Worm (Caenorhabditis elegans) whole organism, L4/young adult: ENCODE data around the gene C35A11.4.

Experiments used
- W03F9.2 ChIP-seq: fragments of 150-350 bp; optimal IDR thresholded peaks from 2 replicates; lab custom pipeline; 2014; ENCODE audit warnings: missing biosample characterization, missing genetic modification characterization
- dao-5 ChIP-seq: sonication (generic microtip); optimal IDR thresholded peaks from 2 replicates; lab custom pipeline; 2016; ENCODE audit warnings: missing genotype, missing genetic modification characterization, moderate library complexity, missing compliant biosample characterization
- him-1 ChIP-seq: sonication (generic microtip); optimal IDR thresholded peaks from 2 replicates; lab custom pipeline; 2016; ENCODE audit warnings: missing genotype, missing genetic modification reagents, missing genetic modification characterization, missing compliant biosample characterization

C35A11.4 gene

DNA sequence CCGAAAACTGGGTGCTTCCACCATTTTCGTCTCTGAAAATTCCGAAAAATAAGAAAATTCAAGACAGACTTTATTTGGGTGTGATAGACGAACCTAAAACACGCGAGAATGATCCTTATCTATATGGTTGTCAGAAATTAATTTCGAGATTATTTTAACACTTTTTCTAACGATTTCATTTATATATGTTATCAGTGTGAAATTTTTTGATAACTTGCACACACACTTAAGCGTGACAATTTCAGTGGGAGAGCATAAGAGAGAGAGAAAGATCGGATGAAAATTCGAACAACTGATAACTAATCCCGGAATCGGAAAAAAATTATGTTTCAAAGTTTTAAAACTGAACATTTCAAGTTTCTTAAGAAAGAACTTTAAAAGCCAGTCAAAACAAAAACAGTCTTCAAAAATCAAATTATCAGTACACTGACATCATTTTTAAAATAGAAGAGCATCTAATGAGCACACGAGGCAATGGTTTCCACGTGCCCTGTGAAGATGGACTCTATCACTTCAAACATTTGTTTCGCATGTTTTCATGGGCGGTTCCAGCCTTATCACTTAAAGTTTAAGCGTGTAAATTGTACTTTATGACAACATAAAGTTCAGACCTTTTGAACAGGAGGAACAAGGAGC is at the start of gene C35A11.4:
Gene C35A11.4, minus strand, starts transcription at position 156 of the 636 bp plus-strand sequence.
- TF ChIP-seq dao-5 (tag; lab: Kevin White, UChicago) (no peak), him-1 (tag; lab: Kevin White, UChicago) (no peak), W03F9.2 (tag; lab: Kevin White, UChicago) (no peak)

DNA sequence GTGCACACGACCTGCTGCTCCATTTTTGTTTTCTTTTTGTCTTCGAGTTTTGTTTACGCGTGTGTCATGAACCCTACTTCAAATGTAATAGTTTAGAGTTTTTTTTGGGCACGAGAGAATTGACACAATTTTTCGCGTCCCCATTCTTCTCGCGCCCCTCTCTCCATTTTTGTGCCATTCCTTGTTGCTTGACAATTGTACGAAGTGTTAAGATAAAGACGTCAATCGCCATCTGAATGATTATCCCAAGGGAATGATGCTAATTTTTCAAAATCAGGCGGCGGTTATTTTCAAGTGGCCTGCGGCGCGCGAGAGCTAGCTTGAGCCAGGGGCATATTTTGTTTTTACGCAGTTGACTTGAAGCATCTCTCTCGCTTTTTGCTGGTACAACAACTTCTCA is 49.4 kb upstream of the C35A11.4 start:
- no peak for TF ChIP-seq dao-5 (tag; lab: Kevin White, UChicago)
- no peak for TF ChIP-seq W03F9.2 (tag; lab: Kevin White, UChicago)
- no peak for TF ChIP-seq him-1 (tag; lab: Kevin White, UChicago)

DNA sequence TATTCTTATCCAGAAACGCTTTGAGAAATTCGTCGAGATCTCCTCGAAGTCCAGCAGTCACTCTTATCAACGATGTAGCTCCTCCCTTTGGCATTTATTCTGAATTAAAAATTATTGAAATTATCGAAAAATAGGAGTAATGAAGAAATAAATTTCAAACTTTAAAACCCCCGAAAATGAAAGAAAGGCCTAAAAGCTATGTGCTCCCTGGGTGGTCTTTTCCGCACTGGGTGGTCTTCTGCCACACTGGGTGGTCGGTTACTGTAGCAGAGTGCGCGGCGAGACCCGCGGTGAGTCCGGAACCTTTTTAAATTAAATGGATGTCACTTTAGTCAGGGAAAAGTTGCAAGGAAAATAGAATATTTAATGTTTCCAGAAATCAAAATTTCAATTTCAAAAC is 46.1 kb upstream of the C35A11.4 start, which contains the start of gene snpc-1.3:
Gene snpc-1.3, minus strand, starts transcription at position 101 of the 400 bp plus-strand sequence.
- no peak for TF ChIP-seq dao-5 (tag; lab: Kevin White, UChicago)
- TF ChIP-seq him-1 (tag; lab: Kevin White, UChicago) = no peak
- TF ChIP-seq W03F9.2 (tag; lab: Kevin White, UChicago) = no peak

DNA sequence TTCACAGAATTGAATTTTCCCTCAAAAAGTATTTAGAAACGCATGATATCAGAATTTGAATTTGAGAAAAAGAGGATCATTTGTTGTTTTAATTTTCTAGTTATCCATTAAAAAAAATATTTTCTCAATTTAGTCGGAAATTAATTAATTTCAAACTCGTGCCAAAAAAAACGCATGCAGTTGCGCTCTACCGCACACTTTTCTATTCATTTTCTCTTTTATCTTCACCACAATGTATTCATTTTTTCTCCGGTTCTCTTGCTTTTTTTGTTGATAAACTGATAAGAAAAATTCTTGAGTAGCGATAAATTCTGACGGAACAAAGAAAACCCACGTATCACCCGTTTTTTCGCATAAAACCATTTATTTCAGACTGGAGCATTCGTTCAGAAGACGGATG is 40.1 kb upstream of the C35A11.4 start, which contains the start of gene acl-6:
Gene acl-6, plus strand, starts transcription at position 367 of the 400 bp plus-strand sequence.
- TF ChIP-seq him-1 (tag; lab: Kevin White, UChicago) (no peak), W03F9.2 (tag; lab: Kevin White, UChicago) (peak; percentile 58), dao-5 (tag; lab: Kevin White, UChicago) (no peak)

DNA sequence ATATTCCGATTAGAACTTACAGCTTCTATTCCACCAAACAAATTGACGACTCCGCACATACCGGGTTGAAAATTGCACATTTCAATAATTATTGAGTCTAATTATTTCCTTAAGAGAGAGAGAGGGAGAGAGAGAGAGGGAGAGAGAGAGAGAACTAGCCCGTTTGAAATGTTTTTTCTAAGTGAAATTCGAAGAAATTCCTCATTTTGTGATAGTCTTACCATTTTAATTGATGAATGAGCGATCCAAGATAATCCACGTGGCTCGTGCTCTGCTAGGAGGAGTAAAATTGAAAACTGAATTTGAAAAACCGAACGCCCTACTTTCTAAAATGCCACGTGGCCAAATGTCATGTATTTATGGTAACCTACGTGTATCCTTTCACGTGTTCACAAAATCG is 39.6 kb upstream of the C35A11.4 start, which contains the start of gene F08F3.8:
Gene F08F3.8, minus strand, starts transcription at position 101 of the 400 bp plus-strand sequence.
- no peak for TF ChIP-seq dao-5 (tag; lab: Kevin White, UChicago)
- TF ChIP-seq W03F9.2 (tag; lab: Kevin White, UChicago) = no peak
- no peak for TF ChIP-seq him-1 (tag; lab: Kevin White, UChicago)

DNA sequence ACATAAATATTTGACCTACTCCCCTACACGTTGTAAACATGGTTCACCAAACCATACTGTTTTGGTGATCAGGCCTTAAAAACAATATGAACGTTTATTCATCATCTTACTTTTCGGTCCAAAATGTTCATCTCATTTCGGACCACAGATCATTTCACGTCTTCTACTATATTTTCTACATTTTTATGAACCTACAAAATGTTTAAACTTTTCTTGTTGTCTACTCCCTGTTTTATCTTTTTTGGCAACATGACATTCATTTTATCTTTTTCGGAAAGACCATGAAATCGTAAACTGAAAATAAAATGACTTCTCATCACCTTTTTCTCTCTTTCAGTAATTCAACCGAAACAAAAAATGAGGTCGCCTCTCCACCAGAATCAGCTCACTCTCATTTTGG is 34.9 kb upstream of the C35A11.4 start, which contains the start of gene rhr-1:
Gene rhr-1, plus strand, starts transcription at position 301 of the 400 bp plus-strand sequence.
- no peak for TF ChIP-seq dao-5 (tag; lab: Kevin White, UChicago)
- TF ChIP-seq W03F9.2 (tag; lab: Kevin White, UChicago) = no peak
- TF ChIP-seq him-1 (tag; lab: Kevin White, UChicago) = no peak

DNA sequence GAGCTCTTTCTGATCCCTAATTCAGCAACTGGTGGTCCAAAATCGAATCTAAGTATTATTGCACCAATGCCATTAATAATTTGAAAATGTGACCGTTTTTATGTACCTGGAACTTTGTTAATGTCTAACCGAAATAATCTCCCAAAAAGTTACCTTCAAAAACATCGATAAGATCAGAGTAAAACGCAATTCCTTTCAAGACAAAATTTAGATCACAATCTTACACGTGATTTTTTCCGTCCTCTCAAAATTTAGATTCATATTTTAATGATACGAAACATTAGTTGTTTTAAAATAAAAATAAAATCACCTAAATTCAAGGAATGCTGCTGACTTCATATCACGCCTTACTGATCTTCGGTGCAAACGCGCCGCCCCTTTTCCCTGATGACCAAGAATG is 33.4 kb upstream of the C35A11.4 start:
- TF ChIP-seq W03F9.2 (tag; lab: Kevin White, UChicago) (no peak), dao-5 (tag; lab: Kevin White, UChicago) (no peak)

DNA sequence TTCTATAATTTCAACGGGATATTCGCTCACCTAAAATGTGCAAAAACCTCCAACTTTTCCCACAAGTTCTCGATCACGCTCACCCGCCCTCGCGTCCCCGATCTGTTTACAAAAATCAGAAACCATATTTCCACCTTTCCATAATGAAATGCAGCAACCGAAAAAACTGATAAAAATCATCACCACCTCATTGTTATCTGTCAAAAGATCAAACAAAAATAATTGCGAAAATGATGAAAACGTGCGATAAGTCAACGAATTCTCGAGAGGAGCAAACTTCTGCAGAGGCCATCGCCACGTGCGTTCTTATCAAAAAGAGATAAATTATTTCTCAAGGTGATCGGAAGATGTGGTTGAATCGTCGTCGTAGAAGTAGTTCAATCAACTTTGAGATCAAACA is 32.1 kb upstream of the C35A11.4 start:
- TF ChIP-seq dao-5 (tag; lab: Kevin White, UChicago) = no peak
- no peak for TF ChIP-seq him-1 (tag; lab: Kevin White, UChicago)
- TF ChIP-seq W03F9.2 (tag; lab: Kevin White, UChicago) = no peak

DNA sequence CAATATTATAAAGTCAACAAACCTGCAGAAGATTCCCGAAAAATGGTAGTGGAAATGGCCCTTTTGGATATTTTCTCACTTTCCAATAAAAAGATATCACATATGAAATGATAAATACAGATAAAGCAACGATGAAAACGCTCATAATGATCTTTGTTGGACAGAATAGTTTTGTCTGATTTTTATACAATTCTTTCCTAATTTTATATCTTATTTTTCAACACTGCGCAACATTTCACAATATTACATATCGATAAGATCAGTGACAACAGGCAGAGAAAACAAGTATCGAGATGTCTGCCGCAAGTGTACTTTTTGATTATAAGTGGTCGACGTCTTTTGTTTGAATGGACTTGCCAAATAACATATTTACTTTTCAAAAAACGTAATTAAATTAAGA is 30.2 kb upstream of the C35A11.4 start, which contains the start of gene cyp-14A5:
Gene cyp-14A5, minus strand, starts transcription at position 163 of the 400 bp plus-strand sequence.
- TF ChIP-seq dao-5 (tag; lab: Kevin White, UChicago) = no peak
- no peak for TF ChIP-seq him-1 (tag; lab: Kevin White, UChicago)
- no peak for TF ChIP-seq W03F9.2 (tag; lab: Kevin White, UChicago)

DNA sequence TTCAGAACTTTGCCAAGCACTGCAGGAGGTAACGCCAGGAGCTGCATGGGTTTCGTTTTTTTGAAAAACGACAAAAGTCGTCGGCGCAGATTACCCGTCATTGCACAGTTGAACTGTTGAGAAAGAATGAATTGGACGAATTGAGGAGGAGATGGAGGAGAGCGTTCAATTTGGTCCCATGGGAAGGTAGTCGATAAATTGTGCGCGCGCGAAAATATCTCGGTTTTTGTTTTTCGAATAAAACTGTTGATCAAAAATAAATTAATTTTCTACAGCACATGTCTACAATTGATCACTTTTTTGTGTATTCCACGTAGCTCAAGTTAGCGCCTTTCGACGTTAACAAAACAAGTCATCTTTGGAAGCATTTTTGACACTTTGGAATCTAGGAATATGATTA is 27.0 kb upstream of the C35A11.4 start, which contains the start of gene F08F3.6:
Gene F08F3.6, minus strand, starts transcription at position 153 of the 400 bp plus-strand sequence.
- TF ChIP-seq dao-5 (tag; lab: Kevin White, UChicago) = no peak
- no peak for TF ChIP-seq W03F9.2 (tag; lab: Kevin White, UChicago)
- TF ChIP-seq him-1 (tag; lab: Kevin White, UChicago) = no peak

DNA sequence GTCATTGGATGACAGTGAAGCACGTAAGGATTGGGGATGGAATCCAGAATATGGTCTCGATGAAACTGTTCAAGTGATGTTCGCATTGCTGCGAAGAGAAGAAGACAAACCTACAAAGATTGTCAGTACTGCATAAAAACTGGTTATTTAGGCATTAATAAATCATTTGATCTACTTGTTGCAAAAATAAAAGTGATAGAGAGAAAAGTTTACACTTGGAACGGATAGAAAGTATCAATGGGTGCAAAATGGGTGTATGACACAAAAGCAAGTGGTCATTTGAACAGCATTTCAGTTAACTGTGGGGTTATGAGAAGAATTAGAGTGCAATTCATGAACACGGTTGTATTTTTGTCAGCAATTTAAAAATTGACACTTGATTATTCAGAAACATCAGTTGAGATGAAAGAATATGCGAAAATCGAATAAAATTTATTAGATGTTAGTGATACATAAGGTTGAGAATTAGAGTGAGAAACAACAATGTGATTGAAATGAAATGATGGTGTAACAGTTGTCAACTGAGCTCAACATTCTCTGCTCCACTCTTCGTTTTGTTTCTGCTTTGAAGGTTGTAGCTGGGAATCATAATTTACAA is 20.0 kb upstream of the C35A11.4 start, which contains the start of gene F08F3.10:
Gene F08F3.10, plus strand, starts transcription at position 548 of the 598 bp plus-strand sequence.
- TF ChIP-seq him-1 (tag; lab: Kevin White, UChicago) = no peak
- no peak for TF ChIP-seq dao-5 (tag; lab: Kevin White, UChicago)

DNA sequence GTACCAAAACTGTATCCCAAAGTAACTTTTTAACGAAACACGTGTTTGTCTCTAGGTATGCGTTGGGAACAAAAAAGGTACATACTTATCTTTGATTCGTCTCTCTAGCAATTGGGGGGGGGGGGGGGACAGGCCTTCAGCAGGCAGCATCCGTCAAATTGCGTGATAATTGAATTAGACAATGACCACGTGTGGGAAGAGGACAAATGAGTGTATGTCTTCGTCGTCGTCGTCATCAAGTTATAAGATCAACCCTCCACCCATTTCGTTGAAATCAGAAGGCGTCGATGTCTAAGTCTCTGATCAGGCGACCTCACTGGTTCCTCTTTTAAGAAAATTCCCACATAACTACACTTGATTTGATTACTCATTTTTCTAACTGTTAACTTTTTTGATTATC is 17.7 kb upstream of the C35A11.4 start, which contains the start of gene F08F3.4:
Gene F08F3.4, plus strand, starts transcription at position 277 of the 400 bp plus-strand sequence.
- TF ChIP-seq W03F9.2 (tag; lab: Kevin White, UChicago) (no peak), him-1 (tag; lab: Kevin White, UChicago) (no peak), dao-5 (tag; lab: Kevin White, UChicago) (no peak)

DNA sequence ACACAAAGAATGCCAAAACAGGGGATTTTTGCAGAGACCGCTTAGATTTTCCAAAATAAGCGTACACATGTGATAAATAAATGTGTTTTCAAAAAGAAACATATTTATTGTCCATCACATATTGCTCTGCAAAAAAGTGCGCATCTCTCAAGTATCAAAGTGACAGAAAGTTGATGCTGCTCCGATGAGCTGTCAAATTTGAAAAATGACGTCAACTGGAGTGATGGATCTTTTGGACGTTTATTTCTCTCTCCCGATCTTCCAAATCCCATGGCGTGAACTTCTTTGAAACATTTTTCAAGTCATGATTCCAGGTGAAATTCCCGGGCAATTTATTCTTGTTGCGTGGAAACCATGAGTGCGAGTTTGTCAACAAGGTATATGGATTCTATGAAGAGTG is 16.0 kb upstream of the C35A11.4 start:
- TF ChIP-seq dao-5 (tag; lab: Kevin White, UChicago) (no peak), W03F9.2 (tag; lab: Kevin White, UChicago) (no peak), him-1 (tag; lab: Kevin White, UChicago) (no peak)
